Worm (Caenorhabditis elegans) whole organism, L1 larva: ENCODE measurements around the gene pyp-1.

Experiments used
- C34B4.2 ChIP-seq: sonication (generic microtip); optimal IDR thresholded peaks from 2 replicates; lab custom pipeline; 2017; ENCODE audit warnings: mild to moderate bottlenecking, missing genetic modification characterization, missing compliant biosample characterization
- aha-1 ChIP-seq: fragments of 150-350 bp; optimal IDR thresholded peaks from 2 replicates; lab custom pipeline; 2014; ENCODE audit warnings: missing biosample characterization, missing genetic modification characterization
- aly-2 ChIP-seq: fragments of 150-350 bp; optimal IDR thresholded peaks from 2 replicates; lab custom pipeline; 2014; ENCODE audit warnings: missing biosample characterization, missing genetic modification characterization
- ama-1 ChIP-seq: fragments of 150-350 bp; optimal IDR thresholded peaks from 2 replicates; lab custom pipeline; 2014
- blmp-1 ChIP-seq: fragments of 150-350 bp; optimal IDR thresholded peaks from 2 replicates; lab custom pipeline; 2014; ENCODE audit warnings: missing biosample characterization, missing genetic modification characterization
- ceh-63 ChIP-seq: fragments of 200-800 bp; sonication (Bioruptor generic); optimal IDR thresholded peaks from 2 replicates; lab custom pipeline; 2018; ENCODE audit warnings: mild to moderate bottlenecking, missing genetic modification characterization, missing compliant biosample characterization
- ceh-8 ChIP-seq: fragments of 200-800 bp; sonication (Bioruptor generic); optimal IDR thresholded peaks from 2 replicates; lab custom pipeline; 2018; ENCODE audit warnings: mild to moderate bottlenecking, missing genetic modification characterization, moderate library complexity, missing compliant biosample characterization
- ceh-88 ChIP-seq: fragments of 200-800 bp; sonication (Bioruptor generic); IDR thresholded peaks from 2 replicates; pipeline ENCODE4 v1.3.6; 2022; ENCODE audit warnings: missing genetic modification characterization, missing compliant biosample characterization
- ces-1 ChIP-seq: fragments of 150-350 bp; optimal IDR thresholded peaks from 2 replicates; lab custom pipeline; 2014; ENCODE audit warnings: missing biosample characterization, missing genetic modification reagents, missing genetic modification characterization
- dpl-1 ChIP-seq, 3 experiments: fragments of 150-350 bp in 2 of 3; sonication (generic microtip) in 1 of 3; optimal IDR thresholded peaks; 2 replicates each; lab custom pipeline; 2014 to 2017; ENCODE audit warnings: missing biosample characterization in 3 of 3, missing genetic modification characterization in 3 of 3, missing genetic modification reagents in 3 of 3
- dsc-1 ChIP-seq: sonication (generic microtip); optimal IDR thresholded peaks from 2 replicates; lab custom pipeline; 2016; ENCODE audit warnings: mild to moderate bottlenecking, missing genetic modification characterization, missing compliant biosample characterization
- efl-1 ChIP-seq, 4 experiments: fragments of 150-350 bp; optimal IDR thresholded peaks in 3 of 4; peaks in 1 of 4; 1 replicate in 1 of 4; 2 replicates in 3 of 4; lab custom pipeline; 2014; ENCODE audit warnings: missing biosample characterization in 2 of 4, missing genetic modification characterization in 2 of 4, missing genetic modification reagents in 2 of 4
- egl-13 ChIP-seq: sonication (generic microtip); optimal IDR thresholded peaks from 2 replicates; lab custom pipeline; 2016; ENCODE audit warnings: missing genotype, missing genetic modification reagents, missing genetic modification characterization, missing compliant biosample characterization
- egl-27 ChIP-seq, 2 experiments: fragments of 150-350 bp in 1 of 2; sonication (generic microtip); optimal IDR thresholded peaks; 3 replicates each; lab custom pipeline; 2017 to 2018; ENCODE audit warnings: missing biosample characterization in 2 of 2, missing genetic modification characterization in 2 of 2, missing genetic modification reagents in 2 of 2
- elt-2 ChIP-seq: sonication (generic microtip); optimal IDR thresholded peaks from 2 replicates; lab custom pipeline; 2016; ENCODE audit warnings: missing genetic modification characterization, mild to moderate bottlenecking, inconsistent platforms, missing compliant biosample characterization, missing genetic modification reagents
- elt-3 ChIP-seq, 6 experiments: fragments of 150-350 bp in 1 of 6; sonication (generic microtip); optimal IDR thresholded peaks; 2 replicates each; lab custom pipeline; 2017 to 2018; ENCODE audit warnings: missing biosample characterization in 6 of 6, missing genetic modification characterization in 6 of 6, inconsistent platforms in 1 of 6
- grh-1 ChIP-seq: fragments of 200-800 bp; sonication (Bioruptor generic); IDR thresholded peaks from 2 replicates; pipeline ENCODE4 v1.3.6; 2022; ENCODE audit warnings: missing genetic modification reagents, missing genetic modification characterization, missing compliant biosample characterization
- isw-1 ChIP-seq: fragments of 200-800 bp; sonication (Bioruptor generic); IDR thresholded peaks from 2 replicates; pipeline ENCODE4 v1.3.6; 2022; ENCODE audit warnings: missing genetic modification characterization, missing compliant biosample characterization
- lin-13 ChIP-seq: fragments of 150-350 bp; optimal IDR thresholded peaks from 2 replicates; lab custom pipeline; 2014; ENCODE audit warnings: missing biosample characterization, missing genetic modification reagents, missing genetic modification characterization
- lin-14 ChIP-seq: fragments of 200-800 bp; sonication (Bioruptor generic); optimal IDR thresholded peaks from 2 replicates; lab custom pipeline; 2018; ENCODE audit warnings: mild to moderate bottlenecking, missing genetic modification characterization, moderate library complexity, missing compliant biosample characterization
- lin-35 ChIP-seq, 2 experiments: fragments of 150-350 bp; optimal IDR thresholded peaks; 2 replicates each; lab custom pipeline; 2014; ENCODE audit warnings: missing biosample characterization in 2 of 2, missing genetic modification characterization in 2 of 2, missing genetic modification reagents in 2 of 2
- lsy-2 ChIP-seq, 2 experiments: fragments of 150-350 bp; optimal IDR thresholded peaks; 2 replicates each; lab custom pipeline; 2014; ENCODE audit warnings: missing biosample characterization in 2 of 2, missing genetic modification characterization in 2 of 2
- mab-9 ChIP-seq: fragments of 200-800 bp; sonication (Bioruptor generic); IDR thresholded peaks from 2 replicates; pipeline ENCODE4 v1.3.6; 2022; ENCODE audit warnings: missing genetic modification reagents, missing genetic modification characterization, missing compliant biosample characterization
- mep-1 ChIP-seq: fragments of 150-350 bp; optimal IDR thresholded peaks from 2 replicates; lab custom pipeline; 2014; ENCODE audit warnings: missing biosample characterization, missing genetic modification characterization
- nhr-20 ChIP-seq: sonication (generic microtip); optimal IDR thresholded peaks from 2 replicates; lab custom pipeline; 2016; ENCODE audit warnings: mild to moderate bottlenecking, missing genetic modification characterization, missing compliant biosample characterization
- nhr-28 ChIP-seq: fragments of 150-350 bp; optimal IDR thresholded peaks from 2 replicates; lab custom pipeline; 2014; ENCODE audit warnings: missing biosample characterization, missing genetic modification characterization
- nhr-47 ChIP-seq: sonication (generic microtip); optimal IDR thresholded peaks from 2 replicates; lab custom pipeline; 2016; ENCODE audit warnings: mild to moderate bottlenecking, missing genetic modification characterization, moderate library complexity, missing compliant biosample characterization
- nhr-71 ChIP-seq: sonication (generic microtip); optimal IDR thresholded peaks from 2 replicates; lab custom pipeline; 2016; ENCODE audit warnings: mild to moderate bottlenecking, missing genetic modification characterization, moderate library complexity, missing compliant biosample characterization
- nhr-85 ChIP-seq: sonication (generic microtip); peaks from one replicate; lab custom pipeline; 2016; ENCODE audit warnings: missing genetic modification characterization, inconsistent platforms, missing compliant biosample characterization
- nhr-90 ChIP-seq: sonication (generic microtip); optimal IDR thresholded peaks from 2 replicates; lab custom pipeline; 2016; ENCODE audit warnings: mild to moderate bottlenecking, missing genetic modification characterization, missing compliant biosample characterization; ENCODE audit not compliant: poor library complexity
- pax-3 ChIP-seq: fragments of 200-800 bp; sonication (Bioruptor generic); optimal IDR thresholded peaks from 2 replicates; lab custom pipeline; 2018; ENCODE audit warnings: mild to moderate bottlenecking, missing genetic modification characterization, moderate library complexity, missing compliant biosample characterization
- pqm-1 ChIP-seq: sonication (generic microtip); optimal IDR thresholded peaks from 3 replicates; lab custom pipeline; 2017; ENCODE audit warnings: missing biosample characterization, missing genetic modification characterization
- skn-1 ChIP-seq: fragments of 150-350 bp; optimal IDR thresholded peaks from 2 replicates; lab custom pipeline; 2014; ENCODE audit warnings: missing biosample characterization, missing genetic modification characterization
- sptf-1 ChIP-seq: fragments of 150-350 bp; optimal IDR thresholded peaks from 2 replicates; lab custom pipeline; 2014; ENCODE audit warnings: missing biosample characterization, missing genetic modification characterization
- sup-37 ChIP-seq: fragments of 200-800 bp; sonication (Bioruptor generic); optimal IDR thresholded peaks from 2 replicates; lab custom pipeline; 2018; ENCODE audit warnings: mild to moderate bottlenecking, missing genetic modification characterization, missing compliant biosample characterization
- tbx-2 ChIP-seq: sonication (generic microtip); optimal IDR thresholded peaks from 2 replicates; lab custom pipeline; 2016; ENCODE audit warnings: missing genetic modification characterization, missing compliant biosample characterization
- unc-30 ChIP-seq: sonication (generic microtip); optimal IDR thresholded peaks from 2 replicates; lab custom pipeline; 2017; ENCODE audit warnings: missing biosample characterization, missing genetic modification characterization
- vab-15 ChIP-seq: sonication (generic microtip); optimal IDR thresholded peaks from 2 replicates; lab custom pipeline; 2017; ENCODE audit warnings: missing genotype, mild to moderate bottlenecking, missing genetic modification characterization, missing compliant biosample characterization
- xbp-1 ChIP-seq: sonication (generic microtip); optimal IDR thresholded peaks from 2 replicates; lab custom pipeline; 2016; ENCODE audit warnings: missing genetic modification characterization, missing compliant biosample characterization
- ztf-11 ChIP-seq, 2 experiments: sonication (generic microtip); optimal IDR thresholded peaks; 2 replicates each; lab custom pipeline; 2016 to 2017; ENCODE audit warnings: missing genetic modification characterization in 2 of 2, missing biosample characterization in 1 of 2, missing compliant biosample characterization in 1 of 2
- ztf-4 ChIP-seq: fragments of 150-350 bp; optimal IDR thresholded peaks from 2 replicates; lab custom pipeline; 2014; ENCODE audit warnings: missing biosample characterization, missing genetic modification characterization

Gene pyp-1

DNA sequence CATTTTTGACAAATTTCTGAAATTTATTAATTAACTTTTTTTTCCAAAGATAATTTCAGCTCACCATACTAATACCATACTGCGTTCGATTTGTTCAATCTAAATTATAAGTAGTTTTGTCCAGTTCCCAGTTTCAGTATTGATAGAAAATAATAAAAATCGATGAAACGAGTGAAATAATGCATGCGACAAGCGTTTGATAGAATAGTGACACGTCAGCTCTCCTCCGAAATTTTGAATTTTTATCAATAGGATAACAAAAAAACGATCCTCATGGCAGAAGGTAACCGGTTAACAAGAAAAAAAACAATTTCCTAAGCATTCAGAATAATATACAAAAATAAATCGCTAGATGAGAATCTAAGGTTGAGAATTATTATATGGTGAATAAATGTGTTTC is 3.0 kb upstream of the pyp-1 start, which contains the start of gene C47E12.3:
C47E12.3 (minus strand) TSS at position 101 of the 400 bp plus-strand sequence.
- TF ChIP-seq dpl-1 (GFP tag; optimal IDR thresholded peaks at IDR 0.05; lab: Kevin White, UChicago) = no peak
- TF ChIP-seq isw-1 (GFP tag; lab: Robert Waterston, UW) = no peak
- no peak for TF ChIP-seq mep-1 (tag; lab: Kevin White, UChicago)
- no peak for TF ChIP-seq mab-9
- TF ChIP-seq lin-13 (GFP tag; lab: Kevin White, UChicago) = no peak
- no peak for TF ChIP-seq egl-13
- TF ChIP-seq ztf-4 = no peak
- no peak for TF ChIP-seq unc-30
- no peak for TF ChIP-seq nhr-47 (tag; lab: Kevin White, UChicago)
- TF ChIP-seq egl-27 (tag; optimal IDR thresholded peaks at IDR 0.05; lab: Kevin White, UChicago) = no peak
- TF ChIP-seq nhr-20 (tag; lab: Kevin White, UChicago) = no peak
- TF ChIP-seq sup-37 (GFP tag; lab: Kevin White, UChicago) = no peak
- no peak for TF ChIP-seq grh-1 (GFP tag; lab: Robert Waterston, UW)
- no peak for TF ChIP-seq elt-2 (tag; lab: Kevin White, UChicago)
- no peak for TF ChIP-seq lin-35 (GFP tag; optimal IDR thresholded peaks at IDR 0.05; lab: Kevin White, UChicago)
- TF ChIP-seq ztf-11 (tag; optimal IDR thresholded peaks at IDR 0.05; lab: Kevin White, UChicago) = no peak
- TF ChIP-seq, all 84 proteins: peak for 0

DNA sequence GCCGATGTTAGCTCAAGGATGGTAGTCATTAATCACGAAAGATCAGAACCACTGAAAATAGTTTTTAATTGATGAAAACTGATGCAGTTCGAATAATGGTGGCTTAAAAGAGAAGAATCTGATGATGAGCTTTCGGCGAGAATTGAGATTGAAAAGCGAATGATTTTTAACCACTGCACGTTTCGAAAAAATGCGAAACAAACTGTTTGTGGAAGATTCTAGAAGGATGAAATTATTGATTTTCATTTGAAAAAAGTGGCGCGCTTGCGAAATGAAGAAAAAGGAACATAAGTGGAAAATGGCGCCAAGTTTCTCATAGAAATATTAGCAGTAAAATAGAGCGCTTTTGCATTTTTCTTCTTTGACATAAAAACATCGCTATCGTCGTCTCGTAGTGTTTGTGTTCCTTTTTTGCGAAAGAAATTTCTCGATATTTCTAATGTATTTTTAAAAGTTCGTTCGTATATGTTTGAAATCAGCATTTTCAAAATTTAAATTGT is 3.8 kb downstream of the pyp-1 start, which contains the start of gene uba-1:
uba-1 (minus strand) TSS at position 51 of the 500 bp plus-strand sequence.
- TF ChIP-seq elt-3 (tag; optimal IDR thresholded peaks at IDR 0.05; lab: Kevin White, UChicago) = no peak
- TF ChIP-seq nhr-90 (tag; lab: Kevin White, UChicago) = peak; percentile 28
- peak; percentile 13 for TF ChIP-seq nhr-47 (tag; lab: Kevin White, UChicago)
- peak in 1 of 3 experiments; percentile 51 for TF ChIP-seq dpl-1 (GFP tag; optimal IDR thresholded peaks at IDR 0.05; lab: Kevin White, UChicago)
- TF ChIP-seq aha-1 = no peak
- peak; percentile 22 for TF ChIP-seq nhr-20 (tag; lab: Kevin White, UChicago)
- TF ChIP-seq ceh-63 (GFP tag; lab: Kevin White, UChicago) = no peak
- TF ChIP-seq nhr-85 (tag; lab: Kevin White, UChicago) = peak; percentile 60
- peak in 1 of 2 experiments; percentile 48 for TF ChIP-seq lin-35 (GFP tag; optimal IDR thresholded peaks at IDR 0.05; lab: Kevin White, UChicago)
- TF ChIP-seq nhr-71 = peak; percentile 25
- no peak for TF ChIP-seq ceh-8 (GFP tag; lab: Kevin White, UChicago)
- TF ChIP-seq tbx-2 (tag; lab: Kevin White, UChicago) = peak; percentile 22
- peak in 1 of 2 experiments; percentile 23 for TF ChIP-seq efl-1 (optimal IDR thresholded peaks at IDR 0.05; lab: Kevin White, UChicago)
- TF ChIP-seq efl-1 (GFP tag; optimal IDR thresholded peaks at IDR 0.05 in 1 of 2; lab: Kevin White, UChicago) = peak in 1 of 2 experiments; percentile 82
- TF ChIP-seq ama-1 (lab: Kevin White, UChicago) = no peak
- peak; percentile 52 for TF ChIP-seq ztf-4
- TF ChIP-seq lin-14 (GFP tag; lab: Kevin White, UChicago) = peak; percentile 9
- TF ChIP-seq aly-2 = no peak
- peak in 1 of 2 experiments; percentile 26 for TF ChIP-seq lsy-2 (tag; optimal IDR thresholded peaks at IDR 0.05; lab: Kevin White, UChicago)
- peak; percentile 8 for TF ChIP-seq xbp-1 (tag; lab: Kevin White, UChicago)
- no peak for TF ChIP-seq vab-15 (tag; lab: Kevin White, UChicago)
- TF ChIP-seq pqm-1 (tag; lab: Kevin White, UChicago) = no peak
- no peak for TF ChIP-seq dsc-1 (tag; lab: Kevin White, UChicago)
- TF ChIP-seq C34B4.2 = no peak
- TF ChIP-seq sptf-1 (tag; lab: Kevin White, UChicago) = no peak

DNA sequence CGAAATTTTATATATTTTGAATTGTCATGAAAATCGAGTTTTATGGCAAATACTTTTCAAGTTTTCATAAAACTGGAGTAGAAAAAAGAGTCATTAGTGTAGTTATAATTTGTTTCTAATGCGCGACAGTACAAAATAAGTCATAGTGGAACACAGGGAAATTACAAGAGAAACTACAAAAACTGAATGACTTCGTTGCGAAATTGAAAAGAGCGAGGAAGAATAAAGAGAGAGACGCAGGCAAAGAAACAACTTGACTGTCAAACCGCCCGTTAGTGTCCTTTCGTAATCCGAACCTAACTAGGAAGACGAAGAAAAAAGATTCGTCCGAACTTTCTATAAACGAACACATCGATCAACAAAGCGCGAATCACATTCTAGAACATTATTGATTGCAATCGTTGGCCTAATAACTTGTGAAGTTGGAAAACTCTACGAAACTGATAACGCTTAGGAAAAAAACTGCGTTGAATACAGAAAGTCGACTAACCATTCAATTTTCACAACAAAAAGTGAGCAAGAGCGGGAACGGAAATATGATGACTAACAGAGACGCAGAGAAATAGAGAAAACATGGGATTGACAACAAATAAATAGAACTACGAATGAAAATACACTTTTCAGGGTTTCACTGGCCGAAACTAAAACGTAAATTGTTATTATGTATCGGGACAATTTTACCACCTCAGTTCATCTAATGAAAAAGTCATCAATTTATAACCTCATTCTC is 5.2 kb downstream of the pyp-1 start:
- peak; percentile 33 for TF ChIP-seq skn-1 (tag; lab: Kevin White, UChicago)
- TF ChIP-seq tbx-2 (tag; lab: Kevin White, UChicago) = no peak
- no peak for TF ChIP-seq nhr-47 (tag; lab: Kevin White, UChicago)
- no peak for TF ChIP-seq ces-1
- no peak for TF ChIP-seq pax-3 (tag; lab: Kevin White, UChicago)
- TF ChIP-seq nhr-20 (tag; lab: Kevin White, UChicago) = no peak
- TF ChIP-seq lsy-2 (tag; optimal IDR thresholded peaks at IDR 0.05; lab: Kevin White, UChicago) = no peak
- TF ChIP-seq ama-1 (lab: Kevin White, UChicago) = no peak
- TF ChIP-seq nhr-28 = no peak
- TF ChIP-seq ceh-88 = no peak
- no peak for TF ChIP-seq vab-15 (tag; lab: Kevin White, UChicago)
- TF ChIP-seq blmp-1 (tag; lab: Kevin White, UChicago) = peak; percentile 48
- no peak for TF ChIP-seq aha-1
- TF ChIP-seq, all 84 proteins: peak for 2
